Fruit fly (Drosophila melanogaster) ovary, adult (tissue): ENCODE data around the gene cher.

Source experiments
- CG17801 ChIP-seq: fragments of 200-800 bp; optimal IDR thresholded peaks from 2 replicates; lab custom pipeline; 2019; ENCODE audit warnings: missing biosample characterization, mild to moderate bottlenecking, missing genetic modification characterization, moderate library complexity; ENCODE audit not compliant: partially characterized antibody

cher gene

dm6 chr3R:17081359-17081935, 43.7 kb downstream of the cher start:
- TF ChIP-seq CG17801 (GFP tag; lab: Kevin White, UChicago) = peak; percentile 62

- TF ChIP-seq CG17801 (GFP tag; lab: Kevin White, UChicago) = peak; percentile 88
Measured at dm6 chr3R:17080666-17081358, 44.4 kb downstream of the cher start.

DNA sequence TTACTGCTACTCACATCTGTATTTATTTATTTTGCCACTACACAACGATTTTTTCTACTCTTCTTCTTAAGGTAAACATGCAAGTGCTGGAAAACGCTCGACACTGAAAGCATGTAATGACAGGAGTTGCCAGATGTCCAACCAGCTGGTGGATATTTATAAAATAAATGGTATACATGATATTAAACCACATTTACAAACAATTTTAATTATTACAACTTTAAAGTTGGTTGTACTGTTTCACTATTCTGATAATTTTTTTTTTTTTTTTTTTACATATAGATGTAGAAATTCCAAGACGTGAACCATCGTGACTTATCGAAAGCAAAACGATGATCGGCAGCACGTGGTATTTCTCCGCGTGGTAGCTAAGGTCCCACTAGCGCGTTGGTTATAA, 45.3 kb downstream of the cher start, which contains the start of the genes Keap1 and kuk:
TSS of gene Keap1 (minus strand) at position 87 of the 397 bp plus-strand sequence.
TSS of gene kuk (plus strand) at position 386 of the 397 bp plus-strand sequence.
- TF ChIP-seq CG17801 (GFP tag; lab: Kevin White, UChicago) = peak; percentile 52

dm6 chr3R:17078961-17079858, 46.0 kb downstream of the cher start:
- no peak for TF ChIP-seq CG17801 (GFP tag; lab: Kevin White, UChicago)

DNA sequence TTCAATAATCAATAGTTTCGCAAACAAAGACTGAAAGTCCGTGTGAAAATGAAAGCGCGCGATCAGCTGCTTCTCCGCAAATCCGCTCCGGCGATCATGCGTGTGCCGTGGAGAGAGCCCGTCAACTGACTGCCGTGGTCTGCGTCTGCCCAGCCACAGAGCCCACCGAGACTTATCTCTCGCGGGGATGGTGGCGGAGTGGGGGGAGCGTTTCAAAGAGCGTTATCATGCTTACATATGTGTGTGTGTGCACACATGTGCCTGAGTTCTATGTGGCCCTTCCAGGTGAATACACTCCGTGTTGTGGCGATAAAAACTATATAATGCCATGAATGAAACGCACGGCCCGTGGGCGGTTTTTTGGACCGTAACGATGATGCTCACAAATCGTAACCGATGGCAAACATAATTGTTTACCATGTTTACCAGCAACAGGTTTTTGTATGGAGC, 47.2 kb downstream of the cher start:
- no peak for TF ChIP-seq CG17801 (GFP tag; lab: Kevin White, UChicago)

DNA sequence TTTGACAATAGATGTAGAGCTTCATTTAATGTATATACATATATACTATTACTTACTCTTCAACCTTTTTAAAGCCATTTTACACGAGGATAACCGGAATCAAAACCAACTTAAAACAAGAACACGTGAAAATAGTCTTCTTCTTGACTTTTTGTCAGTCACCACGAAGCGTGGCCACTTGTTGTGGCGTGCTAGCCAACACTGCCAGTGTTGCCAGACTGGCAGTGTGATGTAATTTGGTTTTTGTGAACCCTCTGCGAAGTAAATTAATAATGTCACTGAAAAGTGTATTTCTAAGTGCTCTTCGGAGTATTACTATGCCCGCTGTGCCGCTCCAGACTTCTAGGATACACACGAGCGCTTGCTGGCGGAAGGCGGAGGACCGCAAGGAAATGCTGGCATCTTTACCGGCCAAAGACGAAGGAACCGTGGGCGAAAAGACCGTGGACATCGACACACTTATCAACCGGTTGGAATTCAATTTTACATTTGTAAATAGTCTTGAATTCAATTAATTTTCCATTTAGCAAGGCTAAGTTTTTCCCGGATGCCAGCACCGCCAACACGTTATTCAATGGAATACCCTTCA, 52.6 kb downstream of the cher start, which contains the start of the genes Ns1 and mRpS11:
TSS of gene Ns1 (minus strand) at position 150 of the 589 bp plus-strand sequence.
TSS of gene mRpS11 (plus strand) at position 207 of the 589 bp plus-strand sequence.
- TF ChIP-seq CG17801 (GFP tag; lab: Kevin White, UChicago) = no peak

DNA sequence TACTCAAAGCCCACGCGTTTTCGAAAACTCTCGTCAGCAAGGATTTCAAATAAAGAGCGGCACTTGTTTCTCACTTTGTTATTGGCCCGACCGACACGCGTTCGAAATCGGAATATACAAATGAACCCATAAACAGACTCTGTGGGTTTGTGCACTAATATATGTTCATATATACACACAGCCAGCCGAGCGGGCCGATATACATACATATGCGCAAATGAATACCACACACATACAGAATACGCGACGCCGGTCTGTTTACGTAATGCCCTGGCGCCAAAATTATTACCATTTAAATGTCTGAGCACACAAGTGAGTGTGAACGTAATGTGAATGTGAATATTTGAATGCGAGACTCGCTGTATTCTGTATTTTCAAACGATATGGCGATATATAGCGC, 57.5 kb downstream of the cher start:
- no peak for TF ChIP-seq CG17801 (GFP tag; lab: Kevin White, UChicago)

dm6 chr3R:17066828-17067430, 58.3 kb downstream of the cher start:
- no peak for TF ChIP-seq CG17801 (GFP tag; lab: Kevin White, UChicago)

dm6 chr3R:17066077-17066476, 59.1 kb downstream of the cher start:
- no peak for TF ChIP-seq CG17801 (GFP tag; lab: Kevin White, UChicago)

DNA sequence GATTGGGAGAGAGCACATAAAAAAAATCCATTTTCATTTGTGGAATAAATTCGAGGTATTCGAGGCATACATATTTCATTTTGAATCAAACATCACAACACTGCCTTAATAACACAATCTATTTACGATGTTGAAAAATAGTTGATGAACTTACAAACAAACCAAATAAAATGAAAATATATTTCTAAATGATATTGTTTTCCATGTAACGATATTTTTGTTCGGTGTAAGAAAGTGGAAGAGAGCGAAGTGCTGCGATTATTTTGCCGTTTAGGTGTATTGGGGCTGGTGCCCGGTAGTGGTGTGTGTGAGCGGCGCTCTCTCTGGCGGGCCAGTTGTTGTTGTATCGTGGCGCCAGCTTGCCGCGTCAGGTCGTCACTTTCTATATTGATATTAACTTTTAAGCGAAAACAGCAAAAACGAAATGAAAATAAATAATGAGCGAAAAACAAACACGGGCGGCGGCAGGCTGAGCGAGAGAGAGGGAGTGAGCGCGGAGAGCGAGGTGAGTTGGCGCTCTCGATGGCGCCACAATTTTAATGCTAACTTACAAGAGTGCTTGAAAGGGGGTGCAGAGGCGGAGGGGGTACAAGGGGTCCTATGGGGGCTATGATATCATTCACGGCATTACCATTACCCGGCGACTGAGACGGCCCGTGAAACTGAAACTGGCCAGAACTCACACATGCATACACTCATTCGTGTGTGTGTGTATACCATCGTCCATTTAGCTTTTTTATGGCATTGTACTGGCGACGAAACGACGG, 60.0 kb downstream of the cher start:
- TF ChIP-seq CG17801 (GFP tag; lab: Kevin White, UChicago) = peak; percentile 85

- TF ChIP-seq CG17801 (GFP tag; lab: Kevin White, UChicago) = no peak
Measured at dm6 chr3R:17063763-17064162, 61.4 kb downstream of the cher start.

DNA sequence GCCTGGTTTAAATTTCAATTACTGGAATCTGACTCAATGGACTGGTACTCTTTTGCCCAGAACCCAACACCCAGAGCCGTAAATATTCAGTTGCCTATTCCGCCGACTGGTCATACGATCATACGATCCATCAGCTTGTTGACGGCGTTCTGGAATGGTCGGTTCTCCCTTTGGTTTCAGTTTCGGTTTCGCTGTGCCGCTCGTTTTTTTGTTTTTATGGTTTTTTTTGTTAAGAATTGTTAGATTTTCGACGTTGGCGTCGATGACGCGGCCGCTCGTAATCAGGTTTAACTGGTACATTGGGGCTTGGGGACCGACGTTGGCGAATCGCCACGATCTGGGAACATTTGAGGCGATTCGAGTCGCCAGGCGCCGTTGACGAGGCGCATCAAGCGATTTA, 62.5 kb downstream of the cher start:
- TF ChIP-seq CG17801 (GFP tag; lab: Kevin White, UChicago) = peak; percentile 0

DNA sequence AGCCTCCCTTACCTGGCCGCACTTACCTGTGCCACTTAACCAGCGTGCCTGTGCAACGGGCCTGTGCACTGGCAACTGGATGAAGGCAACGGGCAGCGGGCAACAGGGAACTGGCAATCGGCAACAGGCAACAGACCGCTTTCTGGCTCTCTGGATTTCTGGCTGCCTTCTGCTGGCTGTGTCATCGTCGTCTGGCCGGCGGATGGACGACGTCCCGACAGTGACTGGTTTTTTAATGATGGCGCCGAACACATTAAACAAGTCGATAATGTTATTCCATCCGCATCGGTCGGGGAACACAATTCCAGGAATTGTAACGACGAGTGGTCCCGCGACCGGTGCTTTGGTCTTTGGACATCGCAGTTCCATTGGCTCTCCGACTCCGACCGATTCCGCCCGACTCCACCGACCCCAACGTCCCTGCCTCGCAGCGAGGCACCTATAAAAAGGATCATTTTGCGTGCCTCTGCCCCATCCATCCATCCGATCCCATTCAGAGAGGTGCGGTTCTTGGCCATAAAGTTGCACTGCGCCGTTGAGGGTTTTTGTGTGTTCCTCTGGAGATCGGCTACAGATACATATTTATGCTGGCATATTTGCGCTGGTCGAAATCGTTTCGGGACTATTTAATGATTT, 63.3 kb downstream of the cher start:
- no peak for TF ChIP-seq CG17801 (GFP tag; lab: Kevin White, UChicago)
